Fruit fly (Drosophila melanogaster): ENCODE measurements around the gene Hr83.
A peak's percentile ranks its signal among the peaks of the same experiment; 100 is the strongest.

- no peak for TF ChIP-seq CG11617 (GFP tag; optimal IDR thresholded peaks at IDR 0.05)
- no peak for TF ChIP-seq Hr96 (GFP tag; optimal IDR thresholded peaks at IDR 0.05)
- no peak for TF ChIP-seq Clk (GFP tag; optimal IDR thresholded peaks at IDR 0.05)
- no peak for TF ChIP-seq CG12768 (GFP tag; optimal IDR thresholded peaks at IDR 0.05)
- TF ChIP-seq cic (GFP tag; optimal IDR thresholded peaks at IDR 0.05), result no peak
- no peak for TF ChIP-seq toe (GFP tag; optimal IDR thresholded peaks at IDR 0.05)
- TF ChIP-seq kay (GFP tag; ENCODE audit: borderline replicate concordance), result peak; percentile 84
- no peak for TF ChIP-seq Crg-1 (GFP tag; optimal IDR thresholded peaks at IDR 0.05)
- no peak for TF ChIP-seq CG14711 (tag; optimal IDR thresholded peaks at IDR 0.05)
- TF ChIP-seq CG7045 (GFP tag; optimal IDR thresholded peaks at IDR 0.05), result no peak
- TF ChIP-seq bab1 (GFP tag; optimal IDR thresholded peaks at IDR 0.05), result no peak
- no peak for TF ChIP-seq cnc (optimal IDR thresholded peaks at IDR 0.05)
Observed at dm6 chr3R:6352893-6353623, 4.0 kb downstream of the Hr83 start.

All from whole organism, adult.